Worm (Caenorhabditis elegans) whole organism, L2 larva: Measurements from ENCODE around the gene sodh-2.

Source experiments
- C34F6.9 ChIP-seq: fragments of 150-350 bp; optimal IDR thresholded peaks from 2 replicates; lab custom pipeline; 2014; ENCODE audit warnings: missing biosample characterization, missing genetic modification characterization
- F13H6.1 ChIP-seq: sonication (generic microtip); optimal IDR thresholded peaks from 2 replicates; lab custom pipeline; 2016; ENCODE audit warnings: missing genetic modification characterization, missing compliant biosample characterization
- R02D3.7 ChIP-seq: fragments of 150-350 bp; optimal IDR thresholded peaks from 2 replicates; lab custom pipeline; 2014; ENCODE audit warnings: missing biosample characterization, missing genetic modification characterization
- alr-1 ChIP-seq: fragments of 150-350 bp; optimal IDR thresholded peaks from 2 replicates; lab custom pipeline; 2014; ENCODE audit warnings: missing biosample characterization, missing genetic modification characterization
- blmp-1 ChIP-seq: sonication (generic microtip); optimal IDR thresholded peaks from 2 replicates; lab custom pipeline; 2017; ENCODE audit warnings: missing genetic modification characterization, mild to moderate bottlenecking, missing compliant biosample characterization, antibody characterized with exemption, moderate library complexity; ENCODE audit not compliant: insufficient read depth
- ceh-16 ChIP-seq: fragments of 150-350 bp; optimal IDR thresholded peaks from 2 replicates; lab custom pipeline; 2014; ENCODE audit warnings: missing biosample characterization, missing genetic modification characterization
- crh-2 ChIP-seq: sonication (generic microtip); optimal IDR thresholded peaks from 2 replicates; lab custom pipeline; 2017; ENCODE audit warnings: missing biosample characterization, missing genetic modification characterization
- egl-27 ChIP-seq: sonication (generic microtip); optimal IDR thresholded peaks from 3 replicates; lab custom pipeline; 2017; ENCODE audit warnings: missing biosample characterization, missing genetic modification reagents, missing genetic modification characterization
- elt-1 ChIP-seq: fragments of 150-350 bp; optimal IDR thresholded peaks from 2 replicates; lab custom pipeline; 2014; ENCODE audit warnings: missing biosample characterization, missing genetic modification characterization
- fos-1 ChIP-seq: fragments of 150-350 bp; optimal IDR thresholded peaks from 2 replicates; lab custom pipeline; 2014; ENCODE audit warnings: missing biosample characterization, missing genetic modification characterization
- gmeb-1 ChIP-seq: fragments of 150-350 bp; optimal IDR thresholded peaks from 2 replicates; lab custom pipeline; 2014; ENCODE audit warnings: missing biosample characterization, missing genetic modification characterization
- lin-13 ChIP-seq: fragments of 150-350 bp; optimal IDR thresholded peaks from 2 replicates; lab custom pipeline; 2014; ENCODE audit warnings: missing biosample characterization, missing genetic modification reagents, missing genetic modification characterization
- lin-39 ChIP-seq: fragments of 150-350 bp; optimal IDR thresholded peaks from 2 replicates; lab custom pipeline; 2014; ENCODE audit warnings: missing biosample characterization, missing genetic modification reagents, missing genetic modification characterization
- lsy-2 ChIP-seq, 2 experiments: fragments of 150-350 bp in 1 of 2; sonication (generic microtip) in 1 of 2; optimal IDR thresholded peaks; 2 replicates each; lab custom pipeline; 2014 to 2017; ENCODE audit warnings: missing biosample characterization in 2 of 2, missing genetic modification characterization in 2 of 2
- mab-5 ChIP-seq: fragments of 150-350 bp; optimal IDR thresholded peaks from 2 replicates; lab custom pipeline; 2014; ENCODE audit warnings: missing biosample characterization, missing genetic modification characterization
- mdl-1 ChIP-seq, 2 experiments: fragments of 150-350 bp in 1 of 2; sonication (generic microtip) in 1 of 2; optimal IDR thresholded peaks; 2 replicates each; lab custom pipeline; 2017; ENCODE audit warnings: missing biosample characterization in 2 of 2, missing genetic modification characterization in 2 of 2
- nhr-10 ChIP-seq: sonication (generic microtip); optimal IDR thresholded peaks from 2 replicates; lab custom pipeline; 2017; ENCODE audit warnings: missing biosample characterization, missing genetic modification characterization
- nhr-11 ChIP-seq: fragments of 150-350 bp; optimal IDR thresholded peaks from 2 replicates; lab custom pipeline; 2014; ENCODE audit warnings: missing biosample characterization, missing genetic modification characterization
- nhr-129 ChIP-seq: fragments of 150-350 bp; optimal IDR thresholded peaks from 2 replicates; lab custom pipeline; 2014; ENCODE audit warnings: missing biosample characterization, missing genetic modification characterization
- nhr-21 ChIP-seq: fragments of 150-350 bp; optimal IDR thresholded peaks from 2 replicates; lab custom pipeline; 2014; ENCODE audit warnings: missing biosample characterization, missing genetic modification characterization
- nhr-237 ChIP-seq: fragments of 150-350 bp; optimal IDR thresholded peaks from 2 replicates; lab custom pipeline; 2014; ENCODE audit warnings: missing biosample characterization, missing genetic modification characterization
- nhr-25 ChIP-seq: fragments of 150-350 bp; sonication (generic microtip); optimal IDR thresholded peaks from 3 replicates; lab custom pipeline; 2014; ENCODE audit warnings: missing biosample characterization, missing genetic modification characterization
- nhr-6 ChIP-seq: fragments of 150-350 bp; optimal IDR thresholded peaks from 2 replicates; lab custom pipeline; 2014; ENCODE audit warnings: missing biosample characterization, missing genetic modification characterization
- peb-1 ChIP-seq: fragments of 150-350 bp; optimal IDR thresholded peaks from 2 replicates; lab custom pipeline; 2014; ENCODE audit warnings: missing biosample characterization, missing genetic modification characterization
- sma-3 ChIP-seq: sonication (generic microtip); optimal IDR thresholded peaks from 2 replicates; lab custom pipeline; 2016; ENCODE audit warnings: missing genetic modification reagents, missing genetic modification characterization, missing compliant biosample characterization
- sma-9 ChIP-seq, 2 experiments: fragments of 150-350 bp in 1 of 2; sonication (generic microtip) in 1 of 2; optimal IDR thresholded peaks; 2 replicates each; lab custom pipeline; 2014 to 2016; ENCODE audit warnings: missing genetic modification characterization in 2 of 2, mild to moderate bottlenecking in 1 of 2, missing biosample characterization in 1 of 2, missing compliant biosample characterization in 1 of 2, missing genetic modification reagents in 1 of 2, moderate library complexity in 1 of 2
- unc-55 ChIP-seq: fragments of 150-350 bp; sonication (generic microtip); optimal IDR thresholded peaks from 3 replicates; lab custom pipeline; 2014; ENCODE audit warnings: missing biosample characterization, missing genetic modification reagents, missing genetic modification characterization
- zag-1 ChIP-seq: fragments of 150-350 bp; optimal IDR thresholded peaks from 2 replicates; lab custom pipeline; 2014; ENCODE audit warnings: missing biosample characterization, missing genetic modification characterization
- ztf-1 ChIP-seq: fragments of 200-800 bp; sonication (Bioruptor generic); conservative IDR thresholded peaks from 2 replicates; pipeline ENCODE4 v1.3.6; 2022; ENCODE audit warnings: missing genetic modification characterization, missing compliant biosample characterization
- ztf-11 ChIP-seq: sonication (generic microtip); optimal IDR thresholded peaks from 2 replicates; lab custom pipeline; 2017; ENCODE audit warnings: missing biosample characterization, missing genetic modification characterization
- ztf-4 ChIP-seq: fragments of 150-350 bp; optimal IDR thresholded peaks from 2 replicates; lab custom pipeline; 2014; ENCODE audit warnings: missing biosample characterization, missing genetic modification characterization

Gene sodh-2

DNA sequence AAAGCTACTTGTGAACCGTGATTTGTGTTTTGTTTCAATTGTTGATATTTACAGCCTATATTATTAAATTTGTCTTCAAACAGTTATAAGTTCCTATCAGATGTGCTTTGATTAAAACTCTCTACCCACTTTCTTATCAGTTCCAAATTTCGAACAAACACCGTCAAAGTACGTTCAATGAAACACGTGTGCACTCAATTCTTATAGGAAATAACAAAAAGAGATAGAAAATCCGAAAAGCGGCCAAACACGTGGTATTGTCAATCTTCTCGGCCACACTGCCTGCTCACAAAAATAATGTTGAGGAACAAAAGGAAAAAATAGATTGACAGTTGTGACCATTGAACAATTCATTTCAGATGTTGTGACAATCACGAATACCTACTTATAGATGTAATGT, 5.1 kb downstream of the sodh-2 start:
- TF ChIP-seq peb-1 (no peak), nhr-21 (tag; lab: Kevin White, UChicago) (peak; percentile 58), ztf-1 (GFP tag; lab: Robert Waterston, UW) (no peak), ztf-11 (tag; lab: Kevin White, UChicago) (no peak), C34F6.9 (tag; lab: Kevin White, UChicago) (peak; percentile 51), lsy-2 (tag; optimal IDR thresholded peaks at IDR 0.05; lab: Kevin White, UChicago) (peak in 1 of 2 experiments; percentile 74), elt-1 (tag; lab: Kevin White, UChicago) (no peak), ztf-4 (tag; lab: Kevin White, UChicago) (peak; percentile 60), ceh-16 (tag; lab: Kevin White, UChicago) (no peak), crh-2 (peak; percentile 82), nhr-25 (peak; percentile 13), nhr-6 (peak; percentile 3), lin-13 (GFP tag; lab: Kevin White, UChicago) (peak; percentile 25), F13H6.1 (tag; lab: Kevin White, UChicago) (peak; percentile 87), blmp-1 (tag; lab: Kevin White, UChicago) (peak; percentile 69), sma-3 (GFP tag; lab: Kevin White, UChicago) (peak; percentile 52), sma-9 (GFP tag; optimal IDR thresholded peaks at IDR 0.05; lab: Kevin White, UChicago) (peak; percentile 95), sma-9 (tag; optimal IDR thresholded peaks at IDR 0.05; lab: Kevin White, UChicago) (no peak), fos-1 (tag; lab: Kevin White, UChicago) (peak; percentile 10), nhr-129 (tag; lab: Kevin White, UChicago) (peak; percentile 91), mdl-1 (tag; optimal IDR thresholded peaks at IDR 0.05; lab: Kevin White, UChicago) (peak in 1 of 2 experiments; percentile 84), egl-27 (tag; lab: Kevin White, UChicago) (peak; percentile 51), gmeb-1 (tag; lab: Kevin White, UChicago) (peak; percentile 70), lin-39 (no peak)

DNA sequence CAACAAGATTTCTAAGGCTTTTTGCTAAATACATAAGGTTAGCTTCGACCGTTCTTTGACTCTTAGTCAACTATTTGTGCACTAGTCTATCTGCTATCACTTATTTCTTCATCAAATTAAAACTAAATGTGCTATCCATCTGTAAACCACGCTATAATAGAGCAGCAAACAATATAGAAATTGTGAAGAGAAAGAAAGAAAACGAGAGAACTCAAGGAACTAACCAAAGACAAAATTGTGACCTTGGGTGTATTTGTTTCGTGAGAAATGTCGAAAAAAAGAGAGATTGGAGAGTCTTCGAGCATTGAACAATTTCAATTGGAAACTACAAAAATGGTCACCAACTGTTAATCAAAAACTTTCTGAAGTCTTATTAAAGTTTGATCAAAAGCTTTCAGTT, 6.0 kb downstream of the sodh-2 start:
- TF ChIP-seq unc-55 (GFP tag; lab: Kevin White, UChicago) (no peak), zag-1 (no peak), F13H6.1 (tag; lab: Kevin White, UChicago) (peak; percentile 4), sma-9 (GFP tag; optimal IDR thresholded peaks at IDR 0.05; lab: Kevin White, UChicago) (peak; percentile 71), sma-9 (tag; optimal IDR thresholded peaks at IDR 0.05; lab: Kevin White, UChicago) (no peak), crh-2 (peak; percentile 44), fos-1 (tag; lab: Kevin White, UChicago) (peak; percentile 50), nhr-129 (tag; lab: Kevin White, UChicago) (peak; percentile 65)

DNA sequence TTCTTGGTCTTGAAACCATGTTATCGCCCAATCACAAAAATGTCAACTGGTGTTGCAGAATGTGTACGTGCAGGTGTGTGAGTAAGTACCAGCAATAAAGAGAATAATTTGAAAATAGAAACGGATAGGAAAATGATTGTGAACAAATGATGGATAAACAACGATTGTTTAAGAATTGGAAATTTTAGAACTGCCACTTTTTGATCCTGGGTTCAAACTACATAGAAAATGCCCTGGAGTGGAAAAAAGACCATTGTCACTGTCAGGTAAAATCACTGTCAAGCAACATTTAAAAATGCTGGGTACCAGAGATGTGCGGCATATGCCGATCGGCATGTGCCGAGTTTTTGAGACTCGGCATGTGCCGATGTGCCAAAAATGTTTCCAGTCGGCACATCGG, 7.8 kb downstream of the sodh-2 start:
- TF ChIP-seq sma-9 (GFP tag; optimal IDR thresholded peaks at IDR 0.05; lab: Kevin White, UChicago) (peak; percentile 2), sma-9 (tag; optimal IDR thresholded peaks at IDR 0.05; lab: Kevin White, UChicago) (no peak), nhr-237 (tag; lab: Kevin White, UChicago) (no peak), nhr-129 (tag; lab: Kevin White, UChicago) (peak; percentile 34)

DNA sequence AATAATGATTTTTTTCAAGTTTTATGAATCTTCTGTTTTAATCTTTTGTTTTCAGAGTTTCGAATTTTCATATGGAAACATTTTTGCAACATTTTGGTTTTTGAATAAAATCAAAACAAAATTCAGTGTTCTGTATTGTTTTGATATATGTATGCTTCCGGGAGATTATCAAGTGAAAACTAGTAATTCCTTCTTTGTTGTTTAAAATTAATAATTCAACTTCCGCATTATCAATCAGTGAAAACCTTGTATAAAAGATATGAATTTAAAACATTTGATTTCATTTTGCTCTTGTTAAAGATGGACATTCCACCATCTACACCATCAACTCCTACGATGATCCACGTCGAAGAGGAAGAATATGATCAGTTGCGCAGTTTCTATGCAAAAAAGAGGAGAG, 11.3 kb downstream of the sodh-2 start, which contains the start of gene sulp-5:
Gene sulp-5 (plus strand): TSS at position 301 of the 400 bp plus-strand sequence.
- no peak for TF ChIP-seq crh-2
- TF ChIP-seq ztf-4 (tag; lab: Kevin White, UChicago) = no peak
- no peak for TF ChIP-seq lin-13 (GFP tag; lab: Kevin White, UChicago)
- TF ChIP-seq nhr-21 (tag; lab: Kevin White, UChicago) = no peak
- no peak for TF ChIP-seq egl-27 (tag; lab: Kevin White, UChicago)
- TF ChIP-seq alr-1 (tag; lab: Kevin White, UChicago) = no peak
- no peak for TF ChIP-seq elt-1 (tag; lab: Kevin White, UChicago)
- TF ChIP-seq nhr-6 = no peak
- TF ChIP-seq R02D3.7 = no peak

DNA sequence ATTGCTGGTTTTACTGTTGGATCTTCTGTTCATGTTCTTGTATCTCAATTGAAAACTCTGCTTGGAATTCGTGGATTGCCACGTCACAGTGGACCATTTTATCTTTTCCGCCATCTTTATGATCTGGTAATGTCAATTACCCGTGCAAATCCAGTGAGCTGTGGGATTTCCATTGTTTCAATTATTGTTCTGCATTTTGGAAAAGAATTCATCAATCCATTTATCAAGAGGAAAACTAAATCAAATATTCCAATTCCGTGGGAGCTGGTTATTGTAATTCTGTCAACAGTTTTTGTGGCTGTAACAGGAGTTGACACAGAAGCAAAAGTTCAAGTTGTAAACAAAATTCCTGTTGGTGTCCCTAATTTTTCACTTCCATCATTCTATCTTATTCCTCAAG, 14.4 kb downstream of the sodh-2 start:
- TF ChIP-seq fos-1 (tag; lab: Kevin White, UChicago) (no peak), nhr-21 (tag; lab: Kevin White, UChicago) (no peak), lin-39 (no peak), lsy-2 (tag; optimal IDR thresholded peaks at IDR 0.05; lab: Kevin White, UChicago) (no peak), mab-5 (tag; lab: Kevin White, UChicago) (no peak), nhr-10 (tag; lab: Kevin White, UChicago) (no peak), nhr-11 (tag; lab: Kevin White, UChicago) (no peak)
- TF ChIP-seq, all 48 proteins: peak for 0
